Fruit fly (Drosophila melanogaster): ENCODE measurements around the gene CG15480.

Gene CG15480

DNA sequence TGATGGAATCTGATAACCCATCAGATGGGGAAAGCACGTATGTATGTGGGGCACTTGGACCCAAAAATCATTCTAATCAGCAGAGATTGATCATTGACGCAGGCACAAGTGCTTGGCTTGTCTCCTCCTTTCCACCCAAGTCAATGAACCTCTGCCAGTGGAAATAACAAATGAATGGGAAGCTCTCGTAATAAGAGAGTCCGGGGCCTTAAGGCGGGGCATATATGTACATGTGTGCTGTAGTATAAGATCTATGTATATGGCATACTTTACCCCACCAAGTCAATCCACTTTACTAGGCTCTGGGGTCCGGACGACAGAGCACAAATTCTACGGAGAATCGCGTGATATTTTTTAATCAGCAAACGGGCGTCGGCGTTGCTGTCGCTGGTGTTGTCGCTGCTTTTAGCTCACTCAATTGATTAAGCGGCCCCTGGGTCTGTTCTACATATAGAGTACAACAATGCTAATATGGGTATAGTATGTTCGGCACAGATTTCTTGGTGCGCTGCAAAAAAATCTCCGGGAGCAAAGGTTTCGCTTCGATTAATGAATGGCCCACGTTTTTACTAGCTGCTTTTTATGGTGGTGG lies 18.9 kb downstream of the CG15480 start:
- TF ChIP-seq h (optimal IDR thresholded peaks at IDR 0.05), result no peak
- no peak for TF ChIP-seq Sin3A (optimal IDR thresholded peaks at IDR 0.05)
- no peak for TF ChIP-seq psq (optimal IDR thresholded peaks at IDR 0.05)

dm6 chr2L:13205256-13205655 lies 19.8 kb downstream of the CG15480 start:
- TF ChIP-seq h (optimal IDR thresholded peaks at IDR 0.05) (no peak), ttk (optimal IDR thresholded peaks at IDR 0.05) (no peak), insv (optimal IDR thresholded peaks at IDR 0.05) (no peak), Myc (optimal IDR thresholded peaks at IDR 0.05) (no peak), Sin3A (optimal IDR thresholded peaks at IDR 0.05) (no peak), psq (optimal IDR thresholded peaks at IDR 0.05) (no peak)

- TF ChIP-seq Sin3A (optimal IDR thresholded peaks at IDR 0.05) (no peak), h (optimal IDR thresholded peaks at IDR 0.05) (no peak), Myc (optimal IDR thresholded peaks at IDR 0.05) (no peak), ttk (optimal IDR thresholded peaks at IDR 0.05) (no peak), insv (optimal IDR thresholded peaks at IDR 0.05) (no peak), psq (optimal IDR thresholded peaks at IDR 0.05) (no peak)
Observed at dm6 chr2L:13204151-13204550, 20.9 kb downstream of the CG15480 start.

DNA sequence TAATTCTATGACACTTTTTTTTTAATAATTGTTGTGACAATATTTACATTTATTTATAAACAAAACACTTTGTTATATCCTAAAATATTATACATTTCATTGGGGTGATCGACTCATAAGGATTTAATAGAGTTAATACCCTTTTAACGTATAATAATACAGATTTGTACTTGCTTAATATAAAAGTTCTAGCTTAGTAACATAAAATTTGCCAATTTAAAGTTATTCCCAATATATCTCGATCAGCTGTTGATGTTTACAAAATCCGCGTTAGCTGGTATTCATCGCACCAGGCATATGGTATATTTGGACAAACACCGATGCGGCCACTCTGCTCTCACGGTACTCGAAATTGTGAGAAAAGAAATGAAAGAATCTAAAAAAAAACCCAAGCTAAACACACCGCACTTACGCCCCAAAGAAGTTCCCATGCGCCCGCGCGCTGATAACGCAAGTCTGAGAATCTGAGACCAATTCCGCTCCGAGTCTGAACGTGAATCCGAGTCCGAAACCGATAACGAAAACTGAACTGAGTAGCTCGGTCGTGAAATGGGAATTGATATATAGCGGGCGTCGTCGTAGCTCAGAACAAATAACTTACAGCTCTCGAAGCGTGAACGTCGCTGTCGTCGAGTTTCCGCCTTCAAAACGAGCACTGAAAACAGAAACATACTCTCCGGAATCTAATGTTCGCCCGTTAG lies 21.5 kb downstream of the CG15480 start, which contains the start of gene Pect:
Pect (plus strand) TSS at position 326 of the 701 bp plus-strand sequence.
- TF ChIP-seq Sin3A (optimal IDR thresholded peaks at IDR 0.05), result no peak
- no peak for TF ChIP-seq psq (optimal IDR thresholded peaks at IDR 0.05)
- no peak for TF ChIP-seq h (optimal IDR thresholded peaks at IDR 0.05)
- no peak for TF ChIP-seq insv (optimal IDR thresholded peaks at IDR 0.05)
- no peak for TF ChIP-seq ttk (optimal IDR thresholded peaks at IDR 0.05)
- TF ChIP-seq Myc (optimal IDR thresholded peaks at IDR 0.05), result no peak

- TF ChIP-seq Myc (optimal IDR thresholded peaks at IDR 0.05) (no peak), ttk (optimal IDR thresholded peaks at IDR 0.05) (no peak), h (optimal IDR thresholded peaks at IDR 0.05) (no peak), insv (optimal IDR thresholded peaks at IDR 0.05) (no peak), Sin3A (optimal IDR thresholded peaks at IDR 0.05) (no peak), psq (optimal IDR thresholded peaks at IDR 0.05) (no peak)
Observed at dm6 chr2L:13202960-13203436, 22.1 kb downstream of the CG15480 start, which contains the start of gene CG16972. CG16972 (minus strand) TSS chr2L:13203295.

dm6 chr2L:13195822-13196221 lies 29.3 kb downstream of the CG15480 start:
- TF ChIP-seq insv (optimal IDR thresholded peaks at IDR 0.05), result no peak

dm6 chr2L:13191894-13192293 lies 33.2 kb downstream of the CG15480 start, which contains the start of the genes CG16974 and Edem2:
CG16974 (minus strand) TSS chr2L:13191979.
Edem2 (plus strand) TSS chr2L:13192201.
- no peak for TF ChIP-seq psq (optimal IDR thresholded peaks at IDR 0.05)
- TF ChIP-seq Myc (optimal IDR thresholded peaks at IDR 0.05), result no peak
- no peak for TF ChIP-seq ttk (optimal IDR thresholded peaks at IDR 0.05)
- TF ChIP-seq h (optimal IDR thresholded peaks at IDR 0.05), result no peak
- TF ChIP-seq Sin3A (optimal IDR thresholded peaks at IDR 0.05), result no peak
- TF ChIP-seq insv (optimal IDR thresholded peaks at IDR 0.05), result no peak

DNA sequence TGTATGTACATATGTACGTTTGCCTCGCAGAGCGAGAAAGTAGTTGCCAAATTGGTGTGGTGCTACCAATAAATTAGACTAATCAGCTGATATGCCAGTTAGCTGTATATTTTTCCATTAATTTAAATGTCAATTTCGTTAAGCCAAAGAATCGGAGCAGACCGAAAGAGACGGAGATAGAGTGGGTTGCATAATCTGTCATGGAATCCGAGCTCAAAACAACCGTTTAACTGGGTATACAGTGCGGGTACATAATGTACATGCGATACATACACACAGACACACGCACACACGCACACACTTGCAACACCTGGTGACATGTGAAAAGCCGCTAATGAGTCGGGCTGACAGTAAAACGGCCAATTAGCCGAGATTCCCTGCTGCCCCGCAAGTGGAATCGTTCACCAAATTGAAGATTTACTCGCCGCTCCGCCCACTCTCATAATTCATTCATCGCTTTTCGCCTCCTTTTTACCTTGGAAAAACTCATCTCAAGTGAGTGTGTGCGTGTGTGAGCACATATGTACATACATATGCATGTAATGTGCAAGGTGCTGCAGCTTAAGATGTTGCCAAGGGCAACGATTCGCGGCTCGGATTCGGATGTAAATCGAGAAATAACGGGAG lies 33.9 kb downstream of the CG15480 start:
- TF ChIP-seq psq (optimal IDR thresholded peaks at IDR 0.05) (no peak), Myc (optimal IDR thresholded peaks at IDR 0.05) (no peak), h (optimal IDR thresholded peaks at IDR 0.05) (no peak), ttk (optimal IDR thresholded peaks at IDR 0.05) (no peak), insv (optimal IDR thresholded peaks at IDR 0.05) (no peak), Sin3A (optimal IDR thresholded peaks at IDR 0.05) (no peak)

- TF ChIP-seq ttk (optimal IDR thresholded peaks at IDR 0.05), result no peak
- no peak for TF ChIP-seq Myc (optimal IDR thresholded peaks at IDR 0.05)
- no peak for TF ChIP-seq psq (optimal IDR thresholded peaks at IDR 0.05)
- TF ChIP-seq Sin3A (optimal IDR thresholded peaks at IDR 0.05), result no peak
- TF ChIP-seq h (optimal IDR thresholded peaks at IDR 0.05), result no peak
- no peak for TF ChIP-seq insv (optimal IDR thresholded peaks at IDR 0.05)
Observed at dm6 chr2L:13190534-13190933, 34.5 kb downstream of the CG15480 start.

- no peak for TF ChIP-seq h (optimal IDR thresholded peaks at IDR 0.05)
- no peak for TF ChIP-seq psq (optimal IDR thresholded peaks at IDR 0.05)
- TF ChIP-seq Sin3A (optimal IDR thresholded peaks at IDR 0.05), result no peak
- no peak for TF ChIP-seq Myc (optimal IDR thresholded peaks at IDR 0.05)
- no peak for TF ChIP-seq insv (optimal IDR thresholded peaks at IDR 0.05)
- TF ChIP-seq ttk (optimal IDR thresholded peaks at IDR 0.05), result no peak
Observed at dm6 chr2L:13183150-13183549, 41.9 kb downstream of the CG15480 start, which contains the start of gene Rsph1. Rsph1 (plus strand) TSS chr2L:13183450.

dm6 chr2L:13182415-13182814 lies 42.7 kb downstream of the CG15480 start, which contains the start of gene Mgat3:
Mgat3 (minus strand) TSS chr2L:13182596.
- no peak for TF ChIP-seq Sin3A (optimal IDR thresholded peaks at IDR 0.05)
- TF ChIP-seq psq (optimal IDR thresholded peaks at IDR 0.05), result no peak
- no peak for TF ChIP-seq h (optimal IDR thresholded peaks at IDR 0.05)
- TF ChIP-seq Myc (optimal IDR thresholded peaks at IDR 0.05), result no peak
- TF ChIP-seq insv (optimal IDR thresholded peaks at IDR 0.05), result no peak
- TF ChIP-seq ttk (optimal IDR thresholded peaks at IDR 0.05), result no peak

dm6 chr2L:13179095-13179494 lies 46.0 kb downstream of the CG15480 start, which contains the start of gene Alg7:
Alg7 (plus strand) TSS chr2L:13179247.
- no peak for TF ChIP-seq ttk (optimal IDR thresholded peaks at IDR 0.05)
- TF ChIP-seq insv (optimal IDR thresholded peaks at IDR 0.05), result peak; percentile 53
